Worm (Caenorhabditis elegans): ENCODE data around the gene F14H12.17.

Gene F14H12.17

DNA sequence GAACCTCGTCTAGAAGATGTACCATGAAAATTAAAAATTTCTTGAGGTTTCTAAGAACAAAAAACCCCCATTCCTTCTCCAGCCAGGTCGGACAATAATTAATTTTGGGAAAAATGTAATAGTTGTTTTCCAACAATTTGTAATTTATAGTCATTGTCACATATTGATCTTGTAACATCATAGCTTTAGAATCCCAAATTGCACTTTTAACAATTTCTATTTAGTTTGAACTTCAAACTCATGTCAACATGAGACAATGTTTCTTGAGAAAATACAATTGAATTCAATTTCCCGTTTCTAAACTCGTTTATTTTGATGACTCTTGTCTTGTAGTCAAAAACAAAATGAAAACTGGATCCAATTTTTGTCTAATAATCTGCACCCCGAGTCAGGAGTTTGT lies 37.2 kb upstream of the F14H12.17 start:
- no peak for TF ChIP-seq elt-4 (tag; optimal IDR thresholded peaks at IDR 0.05)
- no peak for TF ChIP-seq hlh-15 (tag; optimal IDR thresholded peaks at IDR 0.05)
- no peak for TF ChIP-seq pros-1 (tag; optimal IDR thresholded peaks at IDR 0.05)
- no peak for TF ChIP-seq ets-4 (tag; optimal IDR thresholded peaks at IDR 0.05)
- no peak for TF ChIP-seq T23F11.4 (GFP tag; optimal IDR thresholded peaks at IDR 0.05)
- TF ChIP-seq zip-5 (tag; optimal IDR thresholded peaks at IDR 0.05) = no peak
- TF ChIP-seq sox-4 (tag; optimal IDR thresholded peaks at IDR 0.05) = no peak
- no peak for TF ChIP-seq eyg-1 (tag; optimal IDR thresholded peaks at IDR 0.05)
- TF ChIP-seq ceh-45 (GFP tag; IDR thresholded peaks at IDR 0.05) = no peak
- TF ChIP-seq tbx-7 (tag; optimal IDR thresholded peaks at IDR 0.05) = no peak
- no peak for TF ChIP-seq hlh-8 (tag; optimal IDR thresholded peaks at IDR 0.05)

ce11 chrX:4397460-4397859 lies 34.4 kb upstream of the F14H12.17 start:
- TF ChIP-seq pag-3 (tag; optimal IDR thresholded peaks at IDR 0.05; ENCODE audit: borderline replicate concordance) = no peak
- TF ChIP-seq lim-6 (tag; optimal IDR thresholded peaks at IDR 0.05) = no peak
- no peak for TF ChIP-seq sdc-2 (tag; optimal IDR thresholded peaks at IDR 0.05)
- no peak for TF ChIP-seq unc-86 (tag; optimal IDR thresholded peaks at IDR 0.05)
- no peak for TF ChIP-seq pax-1 (tag; optimal IDR thresholded peaks at IDR 0.05)
- no peak for TF ChIP-seq unc-55 (GFP tag; optimal IDR thresholded peaks at IDR 0.05)
- no peak for TF ChIP-seq npax-4 (tag; optimal IDR thresholded peaks at IDR 0.05)
- TF ChIP-seq ceh-18 (tag; optimal IDR thresholded peaks at IDR 0.05) = no peak
- no peak for TF ChIP-seq nfya-1 (tag; optimal IDR thresholded peaks at IDR 0.05)
- no peak for TF ChIP-seq odd-2 (tag; optimal IDR thresholded peaks at IDR 0.05)
- TF ChIP-seq fkh-6 (tag; optimal IDR thresholded peaks at IDR 0.05) = no peak
- TF ChIP-seq hlh-6 (tag; optimal IDR thresholded peaks at IDR 0.05) = no peak
- no peak for TF ChIP-seq sox-2 (GFP tag; IDR thresholded peaks at IDR 0.05)
- TF ChIP-seq ceh-30 (tag; optimal IDR thresholded peaks at IDR 0.05) = no peak
- TF ChIP-seq nhr-232 (tag; optimal IDR thresholded peaks at IDR 0.05) = no peak
- no peak for TF ChIP-seq K02D7.2 (tag; optimal IDR thresholded peaks at IDR 0.05)

DNA sequence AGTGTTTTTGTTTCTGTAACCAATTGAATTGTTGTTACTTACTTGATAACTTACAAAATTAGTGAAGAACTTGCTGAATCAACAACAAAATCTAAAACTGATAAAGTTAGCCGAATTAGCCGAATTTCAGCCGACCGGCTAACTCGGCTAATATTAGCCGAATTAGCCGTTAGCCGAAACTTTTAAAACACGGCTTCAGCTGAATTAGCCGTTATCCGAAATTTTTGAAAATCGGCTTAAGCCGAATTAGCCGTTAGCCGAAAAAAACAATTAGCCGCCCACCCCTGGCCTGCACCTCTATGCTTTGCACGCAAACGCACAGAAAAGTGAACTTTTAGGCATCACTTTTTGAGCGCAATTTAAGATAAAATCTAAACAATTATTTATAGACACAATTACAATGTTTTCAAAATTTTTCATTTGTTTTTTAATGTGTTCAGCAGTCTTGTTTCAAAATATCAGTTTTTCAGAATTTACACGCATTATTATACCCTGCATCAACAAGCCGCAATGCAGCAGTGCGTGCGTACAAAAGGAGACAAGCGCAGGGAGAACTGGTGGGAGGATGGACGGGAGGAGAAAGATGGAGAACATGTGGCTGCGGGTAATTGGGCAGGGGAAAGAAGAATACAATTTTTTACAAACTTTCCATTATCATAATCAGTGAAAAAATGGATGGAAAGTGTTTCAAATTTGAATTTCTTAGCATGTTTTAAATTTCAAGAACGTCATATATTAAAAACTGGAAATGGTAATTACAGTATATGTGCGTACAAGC lies 32.2 kb upstream of the F14H12.17 start:
- TF ChIP-seq syd-9 (tag; optimal IDR thresholded peaks at IDR 0.05) = no peak
- peak; percentile 74 for TF ChIP-seq ceh-31 (tag; optimal IDR thresholded peaks at IDR 0.05)
- TF ChIP-seq T23F11.4 (GFP tag; optimal IDR thresholded peaks at IDR 0.05) = no peak
- peak; percentile 98 for TF ChIP-seq sdc-2 (tag; optimal IDR thresholded peaks at IDR 0.05)
- TF ChIP-seq sox-2 (GFP tag; IDR thresholded peaks at IDR 0.05) = peak; percentile 37
- peak; percentile 33 for TF ChIP-seq tbx-2 (tag; optimal IDR thresholded peaks at IDR 0.05)
- TF ChIP-seq hlh-30 (tag; optimal IDR thresholded peaks at IDR 0.05; ENCODE audit: insufficient read depth) = no peak
- peak; percentile 83 for TF ChIP-seq K09A11.1 (tag; optimal IDR thresholded peaks at IDR 0.05; ENCODE audit: insufficient read depth)
- TF ChIP-seq ets-4 (tag; optimal IDR thresholded peaks at IDR 0.05) = peak; percentile 41
- no peak for TF ChIP-seq ztf-16 (tag; optimal IDR thresholded peaks at IDR 0.05)
- TF ChIP-seq lim-6 (tag; optimal IDR thresholded peaks at IDR 0.05) = no peak
- no peak for TF ChIP-seq ttx-3 (tag; optimal IDR thresholded peaks at IDR 0.05)
- peak; percentile 8 for TF ChIP-seq unc-86 (tag; optimal IDR thresholded peaks at IDR 0.05)
- TF ChIP-seq ceh-34 (tag; optimal IDR thresholded peaks at IDR 0.05) = peak; percentile 33
- TF ChIP-seq ceh-18 (tag; optimal IDR thresholded peaks at IDR 0.05) = peak; percentile 61
- peak; percentile 58 for TF ChIP-seq nfya-1 (tag; optimal IDR thresholded peaks at IDR 0.05)
- peak; percentile 6 for TF ChIP-seq unc-42 (tag; optimal IDR thresholded peaks at IDR 0.05)
- TF ChIP-seq ref-2 (tag; optimal IDR thresholded peaks at IDR 0.05) = peak; percentile 33

DNA sequence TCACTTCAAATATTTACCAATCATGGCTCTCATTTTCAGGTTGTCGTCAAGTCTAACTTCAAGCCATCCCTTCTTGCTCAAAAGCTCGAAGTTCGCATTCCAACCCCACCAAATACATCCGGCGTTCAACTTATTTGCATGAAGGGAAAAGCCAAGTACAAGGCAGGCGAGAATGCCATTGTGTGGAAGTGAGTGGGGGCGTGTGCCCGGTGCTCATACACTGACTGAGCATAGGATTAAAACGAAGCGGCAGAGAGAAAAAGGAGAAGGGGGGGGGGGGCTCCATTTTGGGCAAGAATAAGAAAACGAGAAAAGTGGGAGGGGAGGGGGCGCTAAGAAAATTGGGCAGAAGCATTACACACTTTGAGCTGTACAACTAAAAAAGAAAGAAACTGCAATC lies 28.6 kb upstream of the F14H12.17 start:
- TF ChIP-seq pag-3 (tag; optimal IDR thresholded peaks at IDR 0.05; ENCODE audit: borderline replicate concordance) (no peak), mec-3 (tag; optimal IDR thresholded peaks at IDR 0.05; ENCODE audit: borderline replicate concordance) (no peak), pat-9 (tag; optimal IDR thresholded peaks at IDR 0.05) (no peak), unc-86 (tag; optimal IDR thresholded peaks at IDR 0.05) (no peak), hlh-6 (tag; optimal IDR thresholded peaks at IDR 0.05) (no peak), fax-1 (tag; optimal IDR thresholded peaks at IDR 0.05) (no peak), zip-5 (tag; optimal IDR thresholded peaks at IDR 0.05) (no peak), nhr-232 (tag; optimal IDR thresholded peaks at IDR 0.05) (no peak), elt-4 (tag; optimal IDR thresholded peaks at IDR 0.05) (no peak), nhr-11 (tag; optimal IDR thresholded peaks at IDR 0.05) (no peak), C38D4.7 (GFP tag; optimal IDR thresholded peaks at IDR 0.05) (no peak), hlh-13 (GFP tag; optimal IDR thresholded peaks at IDR 0.05) (no peak), sox-4 (tag; optimal IDR thresholded peaks at IDR 0.05) (no peak), ceh-19 (GFP tag; optimal IDR thresholded peaks at IDR 0.05) (no peak), hlh-8 (tag; optimal IDR thresholded peaks at IDR 0.05) (no peak), ceh-24 (tag; optimal IDR thresholded peaks at IDR 0.05) (no peak), ceh-48 (tag; optimal IDR thresholded peaks at IDR 0.05) (no peak)

All from whole organism, late embryonic.